Worm (Caenorhabditis elegans) whole organism, midembryonic: ENCODE results near the gene srx-4.
A peak's percentile ranks its signal among the peaks of the same experiment; 100 is the strongest.

Source experiments
- T22C8.4 ChIP-seq: fragments of 200-800 bp; sonication (Bioruptor generic); IDR thresholded peaks from 2 replicates; pipeline ENCODE4 v1.3.6; 2022; ENCODE audit warnings: missing genetic modification characterization, missing compliant biosample characterization
- cog-1 ChIP-seq: sonication (generic microtip); optimal IDR thresholded peaks from 2 replicates; lab custom pipeline; 2016; ENCODE audit warnings: missing genetic modification characterization, missing compliant biosample characterization
- flt-1 ChIP-seq: fragments of 200-800 bp; sonication (Bioruptor generic); IDR thresholded peaks from 2 replicates; pipeline ENCODE4 v1.3.6; 2022; ENCODE audit warnings: missing genetic modification characterization, missing compliant biosample characterization
- klf-2 ChIP-seq: fragments of 200-800 bp; sonication (Bioruptor generic); conservative IDR thresholded peaks from 2 replicates; pipeline ENCODE4 v1.3.6; 2022; ENCODE audit warnings: missing genetic modification reagents, missing genetic modification characterization, missing compliant biosample characterization
- med-1 ChIP-seq: sonication (generic microtip); optimal IDR thresholded peaks from 2 replicates; lab custom pipeline; 2017; ENCODE audit warnings: missing genetic modification characterization, mild to moderate bottlenecking, missing compliant biosample characterization, antibody characterized with exemption, missing genetic modification reagents; ENCODE audit not compliant: insufficient read depth
- ref-1 ChIP-seq: fragments of 200-800 bp; sonication (Bioruptor generic); conservative IDR thresholded peaks from 2 replicates; pipeline ENCODE4 v1.3.6; 2022; ENCODE audit warnings: missing genetic modification reagents, missing genetic modification characterization, missing compliant biosample characterization
- tab-1 ChIP-seq: fragments of 200-800 bp; sonication (Bioruptor generic); IDR thresholded peaks from 2 replicates; pipeline ENCODE4 v1.3.6; 2022; ENCODE audit warnings: missing genetic modification characterization, missing compliant biosample characterization
- ztf-23 ChIP-seq: fragments of 200-800 bp; sonication (Bioruptor generic); IDR thresholded peaks from 2 replicates; pipeline ENCODE4 v1.3.6; 2022; ENCODE audit warnings: missing genetic modification reagents, missing genetic modification characterization, missing compliant biosample characterization
- ztf-29 ChIP-seq: fragments of 200-800 bp; sonication (Bioruptor generic); IDR thresholded peaks from 2 replicates; pipeline ENCODE4 v1.3.6; 2022; ENCODE audit warnings: missing genetic modification reagents, missing genetic modification characterization, missing compliant biosample characterization

The srx-4 gene

ce11 chrV:706449-706848, 13.9 kb upstream of the srx-4 start:
- TF ChIP-seq ztf-23 (GFP tag; lab: Robert Waterston, UW) (peak; percentile 68; the same call in 1 of the 2 replicates), ref-1 (peak; percentile 69), flt-1 (GFP tag; lab: Robert Waterston, UW) (peak; percentile 66; the same call in 1 of the 2 replicates)

DNA sequence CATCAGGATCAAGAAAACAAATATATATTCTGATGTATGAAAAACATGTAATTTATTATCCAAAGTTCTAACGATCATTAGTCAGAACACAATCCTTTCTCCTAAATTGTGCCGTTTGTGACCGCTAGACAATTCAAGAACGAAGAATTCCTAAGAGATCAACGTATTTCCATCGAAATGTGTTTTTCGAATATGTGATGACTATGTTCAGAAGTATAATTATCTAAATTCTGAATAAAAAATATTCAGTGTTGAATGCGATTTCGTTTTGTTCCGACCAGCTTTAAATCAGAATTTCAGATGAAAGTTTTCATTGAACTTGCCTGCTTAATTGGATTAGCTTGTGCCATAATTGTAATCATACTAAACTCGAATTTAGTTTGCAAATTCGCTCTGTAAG, 9.7 kb upstream of the srx-4 start, which contains the start of gene srbc-37:
TSS of gene srbc-37 (plus strand) at position 301 of the 400 bp plus-strand sequence.
- TF ChIP-seq flt-1 (GFP tag; lab: Robert Waterston, UW) (no peak), klf-2 (no peak), tab-1 (no peak), ztf-29 (GFP tag; lab: Robert Waterston, UW) (no peak), ref-1 (no peak), cog-1 (tag; lab: Kevin White, UChicago) (no peak)

DNA sequence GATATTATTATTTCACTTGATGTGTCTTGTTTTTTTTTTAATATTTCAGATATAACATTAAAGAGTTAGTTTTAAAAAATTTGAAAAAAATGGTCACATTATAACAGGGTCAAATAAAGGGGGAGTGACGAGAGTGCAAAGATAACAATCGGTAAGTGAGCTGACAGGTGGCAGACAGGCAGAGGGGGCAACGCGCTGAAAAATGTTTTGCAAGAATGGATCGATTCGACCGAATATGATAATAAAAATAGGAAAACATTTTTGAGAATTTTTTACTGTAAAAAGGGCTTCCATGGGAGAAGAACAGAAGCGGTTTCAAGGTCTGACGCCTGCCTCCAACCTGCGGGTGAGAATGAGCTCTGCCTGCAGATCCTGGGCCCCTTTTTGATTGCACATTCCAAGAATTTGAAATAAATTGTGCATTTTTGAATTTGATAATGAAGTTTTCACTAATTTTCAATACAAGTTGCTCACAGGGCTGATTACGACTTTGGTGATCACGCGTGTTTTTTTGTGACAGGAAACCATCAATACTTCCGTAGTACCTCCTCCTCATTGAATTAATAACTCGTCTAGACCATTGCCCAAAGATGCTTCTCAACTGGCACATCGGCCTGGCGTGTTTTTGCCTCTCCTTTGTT, 7.0 kb upstream of the srx-4 start, which contains the start of the genes ugt-29 and srx-5:
TSS of gene ugt-29 (minus strand) at position 101 of the 641 bp plus-strand sequence.
TSS of gene srx-5 (plus strand) at position 591 of the 641 bp plus-strand sequence.
- TF ChIP-seq cog-1 (tag; lab: Kevin White, UChicago) (no peak), ztf-23 (GFP tag; lab: Robert Waterston, UW) (no peak), flt-1 (GFP tag; lab: Robert Waterston, UW) (no peak)

ce11 chrV:699051-699450, 6.5 kb upstream of the srx-4 start:
- TF ChIP-seq cog-1 (tag; lab: Kevin White, UChicago) (no peak), ztf-29 (GFP tag; lab: Robert Waterston, UW) (no peak), tab-1 (no peak), klf-2 (no peak)

DNA sequence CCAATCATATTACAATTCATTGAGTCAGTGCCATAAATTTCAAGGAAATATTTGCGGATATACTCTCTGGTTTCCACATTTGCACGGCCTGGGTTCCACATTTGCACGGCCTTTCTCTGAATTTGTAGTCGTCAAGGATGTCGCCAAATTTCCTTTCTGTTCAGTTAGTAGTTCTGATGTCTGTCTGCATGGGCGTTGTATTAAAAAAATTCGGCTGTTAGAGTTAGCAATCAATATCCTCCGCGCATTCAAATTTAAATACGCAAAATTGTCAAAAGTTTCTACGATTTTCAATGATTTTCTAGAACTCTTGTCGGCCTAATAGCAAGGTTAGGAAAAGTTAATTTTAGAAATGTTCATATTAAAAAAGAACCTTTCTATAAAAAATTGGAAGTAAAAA, 3.3 kb upstream of the srx-4 start, which contains the start of gene srj-52:
TSS of gene srj-52 (minus strand) at position 101 of the 400 bp plus-strand sequence.
- TF ChIP-seq ztf-23 (GFP tag; lab: Robert Waterston, UW) (no peak), T22C8.4 (GFP tag; lab: Robert Waterston, UW) (no peak), klf-2 (no peak), flt-1 (GFP tag; lab: Robert Waterston, UW) (no peak), ztf-29 (GFP tag; lab: Robert Waterston, UW) (no peak)

DNA sequence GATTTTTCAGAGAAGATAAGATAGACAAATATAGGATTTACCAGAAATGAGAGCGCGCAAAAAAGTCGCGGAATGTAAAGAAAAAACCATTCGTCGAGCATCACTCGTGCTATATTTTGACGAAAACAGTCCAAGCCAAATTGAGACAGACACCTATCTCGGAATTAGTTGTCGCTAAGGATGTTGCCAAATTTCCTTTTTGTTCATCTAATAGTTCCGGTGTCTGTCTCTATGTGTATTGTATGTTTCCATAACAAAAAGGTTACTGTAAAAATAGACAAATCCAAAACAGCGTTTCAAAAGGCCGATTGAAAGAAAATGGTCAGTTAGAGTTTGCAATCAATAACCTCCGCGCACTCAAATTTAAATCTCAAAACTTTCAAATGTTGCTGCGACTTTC, 2.1 kb upstream of the srx-4 start, which contains the start of gene srj-53:
TSS of gene srj-53 (minus strand) at position 101 of the 400 bp plus-strand sequence.
- TF ChIP-seq flt-1 (GFP tag; lab: Robert Waterston, UW) (no peak), ztf-29 (GFP tag; lab: Robert Waterston, UW) (no peak), med-1 (GFP tag; lab: Kevin White, UChicago) (no peak), ref-1 (no peak), T22C8.4 (GFP tag; lab: Robert Waterston, UW) (no peak), cog-1 (tag; lab: Kevin White, UChicago) (no peak), klf-2 (no peak)

DNA sequence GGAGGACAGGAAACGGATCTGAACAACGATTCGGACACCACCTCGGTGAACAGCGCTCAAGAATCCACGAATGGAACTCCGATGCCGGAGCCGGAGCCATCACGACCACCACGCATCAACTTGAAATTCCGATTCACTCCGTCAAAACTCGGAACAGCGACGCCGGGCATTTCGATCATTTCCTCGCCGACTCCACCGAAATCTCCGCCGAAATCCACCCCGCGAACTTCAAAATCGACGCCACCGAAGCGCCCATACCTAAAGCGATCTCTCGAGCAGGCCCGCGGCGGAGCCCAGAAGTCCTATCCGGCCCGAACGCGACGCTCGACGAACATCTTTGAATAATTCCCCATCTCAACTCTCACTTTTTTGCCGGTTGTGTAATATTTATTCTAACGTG, 3.0 kb downstream of the srx-4 start:
- TF ChIP-seq T22C8.4 (GFP tag; lab: Robert Waterston, UW) (no peak), tab-1 (no peak), klf-2 (no peak), cog-1 (tag; lab: Kevin White, UChicago) (no peak), ztf-23 (GFP tag; lab: Robert Waterston, UW) (no peak), med-1 (GFP tag; lab: Kevin White, UChicago) (no peak), ztf-29 (GFP tag; lab: Robert Waterston, UW) (no peak), ref-1 (no peak), flt-1 (GFP tag; lab: Robert Waterston, UW) (no peak)

- TF ChIP-seq ref-1 (no peak), flt-1 (GFP tag; lab: Robert Waterston, UW) (no peak), klf-2 (no peak), T22C8.4 (GFP tag; lab: Robert Waterston, UW) (no peak), ztf-29 (GFP tag; lab: Robert Waterston, UW) (no peak), cog-1 (tag; lab: Kevin White, UChicago) (no peak), tab-1 (no peak), med-1 (GFP tag; lab: Kevin White, UChicago) (no peak), ztf-23 (GFP tag; lab: Robert Waterston, UW) (no peak)
Observed at ce11 chrV:687384-687783, 5.2 kb downstream of the srx-4 start, which contains the start of gene H25P19.1. Gene H25P19.1 (plus strand): TSS chrV:687684.

- TF ChIP-seq tab-1: no peak
- no peak for TF ChIP-seq ref-1
- TF ChIP-seq ztf-23 (GFP tag; lab: Robert Waterston, UW): no peak
- no peak for TF ChIP-seq cog-1 (tag; lab: Kevin White, UChicago)
- no peak for TF ChIP-seq T22C8.4 (GFP tag; lab: Robert Waterston, UW)
- no peak for TF ChIP-seq klf-2
- TF ChIP-seq ztf-29 (GFP tag; lab: Robert Waterston, UW): no peak
Observed at ce11 chrV:683858-684257, 8.7 kb downstream of the srx-4 start, which contains the start of gene F31F4.1. Gene F31F4.1 (plus strand): TSS chrV:684060.

DNA sequence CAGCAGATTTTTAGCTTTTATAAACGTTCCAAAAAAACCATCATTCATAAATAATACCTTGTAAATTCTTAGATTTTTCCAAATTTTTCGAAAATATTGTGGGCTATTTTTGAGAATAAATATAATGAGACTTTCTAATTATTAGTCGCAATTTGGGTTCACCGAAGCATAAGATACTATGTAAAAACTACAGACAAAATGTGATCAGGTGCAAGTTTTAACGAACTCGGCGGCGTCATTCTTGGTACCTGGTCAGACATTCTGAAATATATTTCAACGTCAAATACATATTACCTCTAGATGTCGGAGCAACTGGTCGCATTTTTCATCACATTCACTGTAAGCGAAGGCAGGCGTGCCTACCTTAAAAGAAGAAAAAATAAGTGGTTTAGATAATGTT, 10.5 kb downstream of the srx-4 start, which contains the start of gene srx-23:
TSS of gene srx-23 (plus strand) at position 301 of the 400 bp plus-strand sequence.
- TF ChIP-seq tab-1 (no peak), flt-1 (GFP tag; lab: Robert Waterston, UW) (no peak), ztf-29 (GFP tag; lab: Robert Waterston, UW) (no peak), cog-1 (tag; lab: Kevin White, UChicago) (no peak), med-1 (GFP tag; lab: Kevin White, UChicago) (no peak), T22C8.4 (GFP tag; lab: Robert Waterston, UW) (no peak), ref-1 (no peak), ztf-23 (GFP tag; lab: Robert Waterston, UW) (no peak), klf-2 (no peak)
